Fruit fly (Drosophila melanogaster) whole organism, embryonic: ENCODE data around the gene CG7985.

Experiments used
- Ada2b ChIP-seq: fragments of 200-800 bp; sonication (Bioruptor generic); IDR thresholded peaks from 2 replicates; pipeline ENCODE4 v1.3.6; 2022; ENCODE audit warnings: missing biosample characterization, missing genetic modification characterization
- Awh ChIP-seq: fragments of 200-800 bp; sonication (Bioruptor generic); IDR thresholded peaks from 2 replicates; pipeline ENCODE4, ENCODE4 v1.3.6; 2022; ENCODE audit warnings: missing biosample characterization, missing genetic modification characterization
- B-H2 ChIP-seq: fragments of 200-800 bp; sonication (Bioruptor generic); optimal IDR thresholded peaks from 2 replicates; lab custom pipeline; 2018; ENCODE audit warnings: missing biosample characterization, mild to moderate bottlenecking, missing genetic modification characterization
- BEAF-32 ChIP-seq: fragments of 200-800 bp; sonication (Bioruptor generic); optimal IDR thresholded peaks from 3 replicates; lab custom pipeline; 2017; ENCODE audit warnings: missing biosample characterization, missing genetic modification characterization, mild to moderate bottlenecking, moderate library complexity, missing genetic modification reagents
- BtbVII ChIP-seq: fragments of 200-800 bp; sonication (Bioruptor generic); optimal IDR thresholded peaks from 3 replicates; lab custom pipeline; 2017; ENCODE audit warnings: missing biosample characterization, mild to moderate bottlenecking, missing genetic modification characterization
- Bteb2 ChIP-seq: fragments of 200-800 bp; sonication (Bioruptor generic); optimal IDR thresholded peaks from 2 replicates; lab custom pipeline; 2016; ENCODE audit warnings: missing biosample characterization, missing genetic modification characterization
- CG10565 ChIP-seq: fragments of 200-800 bp; sonication (Bioruptor generic); optimal IDR thresholded peaks from 3 replicates; lab custom pipeline; 2016; ENCODE audit warnings: missing biosample characterization, mild to moderate bottlenecking, missing genetic modification characterization
- CG12155 ChIP-seq: fragments of 200-800 bp; sonication (Bioruptor generic); optimal IDR thresholded peaks from 3 replicates; lab custom pipeline; 2016; ENCODE audit warnings: missing biosample characterization, missing genetic modification characterization
- CG1233 ChIP-seq: fragments of 200-800 bp; sonication (Bioruptor generic); optimal IDR thresholded peaks from 4 replicates; lab custom pipeline; 2018; ENCODE audit warnings: missing biosample characterization, mild to moderate bottlenecking, missing genetic modification characterization
- CG14050 ChIP-seq: fragments of 200-800 bp; sonication (Bioruptor generic); IDR thresholded peaks from 3 replicates; pipeline ENCODE4 v1.3.6; 2022; ENCODE audit warnings: missing biosample characterization, missing genetic modification characterization
- CG14441 ChIP-seq: fragments of 200-800 bp; sonication (Bioruptor generic); IDR thresholded peaks from 2 replicates; pipeline ENCODE4 v1.3.6; 2022; ENCODE audit warnings: missing biosample characterization, missing genetic modification characterization
- CG17361 ChIP-seq: fragments of 200-800 bp; sonication (Bioruptor generic); IDR thresholded peaks from 3 replicates; pipeline ENCODE4 v1.3.6; 2022; ENCODE audit warnings: missing biosample characterization, missing genetic modification characterization
- CG1832 ChIP-seq: fragments of 200-800 bp; sonication (Bioruptor generic); optimal IDR thresholded peaks from 2 replicates; lab custom pipeline; 2017; ENCODE audit warnings: missing biosample characterization, mild to moderate bottlenecking, missing genetic modification characterization, inconsistent platforms
- CG2678 ChIP-seq: fragments of 200-800 bp; sonication (Bioruptor generic); optimal IDR thresholded peaks from 3 replicates; lab custom pipeline; 2019; ENCODE audit warnings: missing biosample characterization, mild to moderate bottlenecking, missing genetic modification characterization, moderate library complexity
- CG30020 ChIP-seq: fragments of 200-800 bp; optimal IDR thresholded peaks from 2 replicates; lab custom pipeline; 2019; ENCODE audit warnings: missing biosample characterization, mild to moderate bottlenecking, missing genetic modification characterization, moderate library complexity
- CG33557 ChIP-seq: fragments of 200-800 bp; sonication (Bioruptor generic); optimal IDR thresholded peaks from 2 replicates; lab custom pipeline; 2019; ENCODE audit warnings: missing biosample characterization, mild to moderate bottlenecking, missing genetic modification characterization, moderate library complexity
- CG42726 ChIP-seq: fragments of 200-800 bp; sonication (Bioruptor generic); IDR thresholded peaks from 2 replicates; pipeline ENCODE4 v1.3.6; 2022; ENCODE audit warnings: missing biosample characterization, missing genetic modification characterization; ENCODE audit not compliant: partially characterized antibody
- CG6654 ChIP-seq: fragments of 200-800 bp; sonication (Bioruptor generic); optimal IDR thresholded peaks from 2 replicates; lab custom pipeline; 2017; ENCODE audit warnings: missing biosample characterization, mild to moderate bottlenecking, missing genetic modification characterization
- CG6791 ChIP-seq: fragments of 200-800 bp; sonication (Bioruptor generic); IDR thresholded peaks from 3 replicates; pipeline ENCODE4 v1.3.6; 2022; ENCODE audit warnings: missing biosample characterization, missing genetic modification characterization; ENCODE audit not compliant: partially characterized antibody
- CG7786 ChIP-seq: fragments of 200-800 bp; sonication (Bioruptor generic); optimal IDR thresholded peaks from 2 replicates; lab custom pipeline; 2016; ENCODE audit warnings: missing biosample characterization, missing genetic modification characterization
- CG7839 ChIP-seq: fragments of 200-800 bp; sonication (Bioruptor generic); optimal IDR thresholded peaks from 3 replicates; lab custom pipeline; 2018; ENCODE audit warnings: missing biosample characterization, mild to moderate bottlenecking, missing genetic modification characterization, moderate library complexity
- CG8944 ChIP-seq: fragments of 200-800 bp; sonication (Bioruptor generic); optimal IDR thresholded peaks from 3 replicates; lab custom pipeline; 2016; ENCODE audit warnings: missing biosample characterization, missing genetic modification characterization
- CHES-1-like ChIP-seq: fragments of 200-800 bp; sonication (Bioruptor generic); optimal IDR thresholded peaks from 2 replicates; lab custom pipeline; 2016; ENCODE audit warnings: missing biosample characterization, missing genetic modification characterization
- Dref ChIP-seq: fragments of 200-800 bp; sonication (Bioruptor generic); IDR thresholded peaks from 2 replicates; pipeline ENCODE4 v1.3.6; 2022; ENCODE audit warnings: missing biosample characterization, missing genetic modification characterization
- Ets65A ChIP-seq: fragments of 200-800 bp; sonication (Bioruptor generic); peaks from one replicate; lab custom pipeline; 2016; ENCODE audit warnings: missing biosample characterization, missing genetic modification characterization
- Fer2 ChIP-seq: fragments of 200-800 bp; sonication (Bioruptor generic); optimal IDR thresholded peaks from 2 replicates; lab custom pipeline; 2018; ENCODE audit warnings: missing biosample characterization, mild to moderate bottlenecking, missing genetic modification characterization, moderate library complexity
- Gug ChIP-seq: fragments of 200-800 bp; sonication (Bioruptor generic); IDR thresholded peaks from 4 replicates; pipeline ENCODE4 v1.3.6; 2022; ENCODE audit warnings: missing biosample characterization, missing genetic modification characterization
- HmgD ChIP-seq: fragments of 200-800 bp; sonication (Bioruptor generic); optimal IDR thresholded peaks from 3 replicates; lab custom pipeline; 2016; ENCODE audit warnings: missing biosample characterization, missing genetic modification characterization
- Hsf ChIP-seq: fragments of 200-800 bp; sonication (Bioruptor generic); optimal IDR thresholded peaks from 3 replicates; lab custom pipeline; 2016; ENCODE audit warnings: missing biosample characterization, missing genetic modification characterization
- Oli ChIP-seq: fragments of 200-800 bp; sonication (Bioruptor generic); optimal IDR thresholded peaks from 2 replicates; lab custom pipeline; 2018; ENCODE audit warnings: missing biosample characterization, mild to moderate bottlenecking, missing genetic modification characterization, moderate library complexity
- Sry-δ ChIP-seq: fragments of 200-800 bp; sonication (Bioruptor generic); optimal IDR thresholded peaks from 2 replicates; lab custom pipeline; 2016; ENCODE audit warnings: missing biosample characterization, missing genetic modification characterization
- bbx ChIP-seq: fragments of 200-800 bp; sonication (Bioruptor generic); IDR thresholded peaks from 2 replicates; pipeline ENCODE4 v1.3.6; 2022; ENCODE audit warnings: missing biosample characterization, missing genetic modification characterization; ENCODE audit not compliant: partially characterized antibody
- corto ChIP-seq: fragments of 200-800 bp; sonication (Bioruptor generic); optimal IDR thresholded peaks from 2 replicates; lab custom pipeline; 2016; ENCODE audit warnings: missing biosample characterization, mild to moderate bottlenecking, missing genetic modification characterization, moderate library complexity
- crol ChIP-seq: fragments of 200-800 bp; sonication (Bioruptor generic); IDR thresholded peaks from 2 replicates; pipeline ENCODE4 v1.3.6; 2022; ENCODE audit warnings: missing biosample characterization, missing genetic modification characterization
- ems ChIP-seq: fragments of 200-800 bp; sonication (Bioruptor generic); optimal IDR thresholded peaks from 3 replicates; lab custom pipeline; 2016; ENCODE audit warnings: missing biosample characterization, missing genetic modification characterization
- jing ChIP-seq: fragments of 200-800 bp; sonication (Bioruptor generic); optimal IDR thresholded peaks from 2 replicates; lab custom pipeline; 2018; ENCODE audit warnings: missing biosample characterization, mild to moderate bottlenecking, missing genetic modification characterization
- jumu ChIP-seq: fragments of 200-800 bp; sonication (Bioruptor generic); optimal IDR thresholded peaks from 3 replicates; lab custom pipeline; 2016; ENCODE audit warnings: missing biosample characterization, missing genetic modification characterization
- kay ChIP-seq: fragments of 200-800 bp; sonication (Bioruptor generic); optimal IDR thresholded peaks from 2 replicates; lab custom pipeline; 2016; ENCODE audit warnings: missing biosample characterization, missing genetic modification characterization
- mirr ChIP-seq: fragments of 200-800 bp; sonication (Bioruptor generic); optimal IDR thresholded peaks from 3 replicates; lab custom pipeline; 2018; ENCODE audit warnings: missing biosample characterization, mild to moderate bottlenecking, missing genetic modification characterization
- nau ChIP-seq: fragments of 200-800 bp; sonication (Bioruptor generic); optimal IDR thresholded peaks from 3 replicates; lab custom pipeline; 2017; ENCODE audit warnings: missing biosample characterization, mild to moderate bottlenecking, missing genetic modification characterization, missing genetic modification reagents
- pfk ChIP-seq: fragments of 200-800 bp; sonication (Bioruptor generic); optimal IDR thresholded peaks from 2 replicates; lab custom pipeline; 2018; ENCODE audit warnings: missing biosample characterization, mild to moderate bottlenecking, missing genetic modification characterization, moderate library complexity
- pho ChIP-seq: fragments of 200-800 bp; sonication (Bioruptor generic); optimal IDR thresholded peaks from 2 replicates; lab custom pipeline; 2016; ENCODE audit warnings: missing biosample characterization, missing genetic modification characterization
- pnt ChIP-seq: fragments of 200-800 bp; sonication (Bioruptor generic); optimal IDR thresholded peaks from 3 replicates; lab custom pipeline; 2016; ENCODE audit warnings: missing biosample characterization, missing genetic modification characterization
- ro ChIP-seq: fragments of 200-800 bp; sonication (Bioruptor generic); IDR thresholded peaks from 2 replicates; pipeline ENCODE4 v1.3.6; 2022; ENCODE audit warnings: missing biosample characterization, missing genetic modification characterization
- schlank ChIP-seq: fragments of 200-800 bp; sonication (Bioruptor generic); optimal IDR thresholded peaks from 2 replicates; lab custom pipeline; 2018; ENCODE audit warnings: missing biosample characterization, mild to moderate bottlenecking, missing genetic modification characterization
- scrt ChIP-seq: fragments of 200-800 bp; sonication (Bioruptor generic); optimal IDR thresholded peaks from 2 replicates; lab custom pipeline; 2018; ENCODE audit warnings: missing biosample characterization, mild to moderate bottlenecking, missing genetic modification characterization, moderate library complexity
- sim ChIP-seq: fragments of 200-800 bp; sonication (Bioruptor generic); IDR thresholded peaks from 2 replicates; pipeline ENCODE4 v1.3.6; 2022; ENCODE audit warnings: missing biosample characterization, missing genetic modification characterization
- stwl ChIP-seq: fragments of 200-800 bp; sonication (Bioruptor generic); optimal IDR thresholded peaks from 3 replicates; lab custom pipeline; 2018; ENCODE audit warnings: missing biosample characterization, mild to moderate bottlenecking, missing genetic modification characterization, moderate library complexity
- sug ChIP-seq: fragments of 200-800 bp; optimal IDR thresholded peaks from 2 replicates; lab custom pipeline; 2019; ENCODE audit warnings: missing biosample characterization, mild to moderate bottlenecking, missing genetic modification characterization, moderate library complexity

CG7985 gene

dm6 chr3R:18244171-18245043, 44.8 kb downstream of the CG7985 start (continued):
- 0 out of 2 replicates have a peak, but pooled peaks have one; percentile 13 for TF ChIP-seq Dref (GFP tag; lab: Robert Waterston, UW)
- TF ChIP-seq CG7839, result no peak
- TF ChIP-seq scrt (GFP tag; lab: Kevin White, UChicago), result peak; percentile 18
- TF ChIP-seq Bteb2 (GFP tag; lab: Kevin White, UChicago), result no peak
- no peak for TF ChIP-seq BtbVII (GFP tag; lab: Kevin White, UChicago)
- TF ChIP-seq B-H2, result no peak
- TF ChIP-seq Oli, result peak; percentile 38
- no peak for TF ChIP-seq jumu (GFP tag; lab: Kevin White, UChicago)
- peak; percentile 26 for TF ChIP-seq HmgD
- no peak for TF ChIP-seq Fer2 (tag; lab: Kevin White, UChicago)
- TF ChIP-seq pfk (GFP tag; lab: Kevin White, UChicago), result no peak
- TF ChIP-seq Ada2b, result no peak
- no peak for TF ChIP-seq jing (GFP tag; lab: Kevin White, UChicago)
- no peak for TF ChIP-seq CG6791 (GFP tag; lab: Robert Waterston, UW)
- no peak for TF ChIP-seq pnt
- TF ChIP-seq stwl (tag; lab: Kevin White, UChicago), result no peak
- TF ChIP-seq sug (tag; lab: Kevin White, UChicago), result peak; percentile 78
- peak; percentile 55 for TF ChIP-seq kay
- no peak for TF ChIP-seq ro (GFP tag; lab: Robert Waterston, UW)
- no peak for TF ChIP-seq CG8944
- TF ChIP-seq CG14050 (GFP tag; lab: Robert Waterston, UW), result no peak
- TF ChIP-seq Awh, result no peak
- peak; percentile 74 for TF ChIP-seq Ets65A (GFP tag; lab: Kevin White, UChicago)
- no peak for TF ChIP-seq CG6654 (GFP tag; lab: Kevin White, UChicago)
- TF ChIP-seq CG7786 (GFP tag; lab: Kevin White, UChicago), result no peak
- no peak for TF ChIP-seq schlank (tag; lab: Kevin White, UChicago)
- TF ChIP-seq CG2678 (tag; lab: Kevin White, UChicago), result peak; percentile 16
- TF ChIP-seq CG1233 (GFP tag; lab: Kevin White, UChicago), result no peak
- peak; percentile 28 for TF ChIP-seq nau
- 0 out of 3 replicates have a peak, but pooled peaks have one; percentile 31 for TF ChIP-seq CG17361 (GFP tag; lab: Robert Waterston, UW)
- peak; percentile 12 for TF ChIP-seq CHES-1-like (GFP tag; lab: Kevin White, UChicago)
- TF ChIP-seq corto, result peak; percentile 48
- TF ChIP-seq pho (GFP tag; lab: Kevin White, UChicago), result no peak
- no peak for TF ChIP-seq CG30020
- TF ChIP-seq sim, result no peak
- TF ChIP-seq mirr (GFP tag; lab: Kevin White, UChicago), result peak; percentile 39
- peak; percentile 53; the same call in 1 of the 2 replicates for TF ChIP-seq CG42726
- TF ChIP-seq CG12155, result no peak
- no peak for TF ChIP-seq ems (GFP tag; lab: Kevin White, UChicago)
- TF ChIP-seq Hsf, result peak; percentile 7
- TF ChIP-seq CG33557 (GFP tag; lab: Kevin White, UChicago), result no peak
- no peak for TF ChIP-seq CG14441 (GFP tag; lab: Robert Waterston, UW)
- TF ChIP-seq Sry-δ (GFP tag; lab: Kevin White, UChicago), result no peak
- no peak for TF ChIP-seq CG10565 (GFP tag; lab: Kevin White, UChicago)
- no peak; the same call in 1 of the 2 replicates for TF ChIP-seq bbx (GFP tag; lab: Robert Waterston, UW)
- TF ChIP-seq BEAF-32 (GFP tag; lab: Kevin White, UChicago), result no peak
- TF ChIP-seq crol (GFP tag; lab: Robert Waterston, UW), result peak; percentile 100
- TF ChIP-seq Gug, result no peak; the same call in 2 of the 4 replicates
- TF ChIP-seq CG1832 (GFP tag; lab: Kevin White, UChicago), result peak; percentile 63
